Fruit fly (Drosophila melanogaster): Measurements from ENCODE around the gene IntS2.

The IntS2 gene

dm6 chrX:17697266-17697665, 40.6 kb upstream of the IntS2 start:
- no peak for TF ChIP-seq net (GFP tag; optimal IDR thresholded peaks at IDR 0.05)
- TF ChIP-seq ss (GFP tag; optimal IDR thresholded peaks at IDR 0.05), result peak in 1 of 2 experiments; percentile 14
- no peak for TF ChIP-seq CG8319 (GFP tag; optimal IDR thresholded peaks at IDR 0.05)
- TF ChIP-seq CG31627 (GFP tag; optimal IDR thresholded peaks at IDR 0.05), result peak; percentile 16
- TF ChIP-seq CG11762 (GFP tag; optimal IDR thresholded peaks at IDR 0.05; ENCODE audit: insufficient read depth), result no peak
- peak; percentile 66 for TF ChIP-seq Eip78C (GFP tag)
- TF ChIP-seq CG3919 (GFP tag; optimal IDR thresholded peaks at IDR 0.05), result no peak
- TF ChIP-seq spab (GFP tag; optimal IDR thresholded peaks at IDR 0.05), result no peak
- TF ChIP-seq CG10669 (GFP tag; optimal IDR thresholded peaks at IDR 0.05), result peak; percentile 14
- TF ChIP-seq acj6 (GFP tag; optimal IDR thresholded peaks at IDR 0.05), result no peak
- TF ChIP-seq CG6163 (GFP tag; IDR thresholded peaks at IDR 0.05), result 0 out of 3 replicates have a peak, but pooled peaks have one; percentile 24
- peak; percentile 50 for TF ChIP-seq svp (GFP tag)
- no peak for TF ChIP-seq CG11902 (GFP tag; optimal IDR thresholded peaks at IDR 0.05)
- TF ChIP-seq achi (GFP tag; optimal IDR thresholded peaks at IDR 0.05), result no peak
- no peak for TF ChIP-seq eg (GFP tag; IDR thresholded peaks at IDR 0.05)

DNA sequence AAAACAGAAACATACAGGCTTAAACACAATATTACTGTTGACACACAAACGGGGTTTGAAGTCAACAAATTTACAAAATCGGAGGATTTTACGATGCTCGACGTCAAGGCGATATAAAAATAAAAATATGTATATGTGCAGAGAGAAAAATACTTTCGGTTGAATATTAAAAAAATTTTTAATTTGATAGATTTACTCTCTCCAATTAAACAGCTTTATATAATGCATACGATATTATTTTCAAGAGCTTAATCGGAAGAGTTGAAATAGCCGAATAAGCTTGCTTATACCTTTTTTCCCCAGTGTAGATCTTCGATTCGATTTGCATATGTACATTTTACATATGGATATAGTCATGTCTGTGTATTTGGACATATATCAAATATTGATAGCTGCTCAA, 40.0 kb upstream of the IntS2 start:
- peak; percentile 40 for TF ChIP-seq fkh (GFP tag; optimal IDR thresholded peaks at IDR 0.05)
- no peak for TF ChIP-seq CG4318 (GFP tag; optimal IDR thresholded peaks at IDR 0.05)
- peak; percentile 8 for TF ChIP-seq CG3032 (tag; optimal IDR thresholded peaks at IDR 0.05)
- TF ChIP-seq lz (GFP tag; optimal IDR thresholded peaks at IDR 0.05), result peak; percentile 54
- TF ChIP-seq Ets96B (tag; optimal IDR thresholded peaks at IDR 0.05), result no peak
- TF ChIP-seq Met (GFP tag; optimal IDR thresholded peaks at IDR 0.05), result peak; percentile 53
- peak; percentile 39; the same call in 1 of the 3 replicates for TF ChIP-seq CG6163 (GFP tag; IDR thresholded peaks at IDR 0.05)
- peak; percentile 32 for TF ChIP-seq cyc (GFP tag; optimal IDR thresholded peaks at IDR 0.05)
- peak; percentile 18 for TF ChIP-seq CG34406 (GFP tag; optimal IDR thresholded peaks at IDR 0.05)
- no peak for TF ChIP-seq achi (GFP tag; optimal IDR thresholded peaks at IDR 0.05)
- TF ChIP-seq Eip75B (GFP tag; optimal IDR thresholded peaks at IDR 0.05), result peak; percentile 28
- TF ChIP-seq esn (GFP tag; optimal IDR thresholded peaks at IDR 0.05), result peak; percentile 73
- no peak for TF ChIP-seq spab (GFP tag; optimal IDR thresholded peaks at IDR 0.05)
- TF ChIP-seq CG3919 (GFP tag; optimal IDR thresholded peaks at IDR 0.05), result no peak
- peak; percentile 66 for TF ChIP-seq svp (GFP tag)
- peak; percentile 27 for TF ChIP-seq Hr39 (GFP tag; optimal IDR thresholded peaks at IDR 0.05)
- TF ChIP-seq Sox14 (GFP tag; optimal IDR thresholded peaks at IDR 0.05), result peak; percentile 20
- no peak for TF ChIP-seq CG7368 (GFP tag; optimal IDR thresholded peaks at IDR 0.05)
- TF ChIP-seq Hr4 (GFP tag; optimal IDR thresholded peaks at IDR 0.05), result peak; percentile 15
- TF ChIP-seq CG10631 (GFP tag; optimal IDR thresholded peaks at IDR 0.05), result peak; percentile 45
- TF ChIP-seq CG9139 (GFP tag; optimal IDR thresholded peaks at IDR 0.05), result no peak
- TF ChIP-seq net (GFP tag; optimal IDR thresholded peaks at IDR 0.05), result peak; percentile 9
- peak; percentile 1 for TF ChIP-seq pdm3 (GFP tag; optimal IDR thresholded peaks at IDR 0.05)
- peak; percentile 46 for TF ChIP-seq CG31627 (GFP tag; optimal IDR thresholded peaks at IDR 0.05)
- TF ChIP-seq Smox (GFP tag; optimal IDR thresholded peaks at IDR 0.05), result peak; percentile 48
- TF ChIP-seq fd59A (GFP tag; optimal IDR thresholded peaks at IDR 0.05), result no peak
- peak; percentile 49 for TF ChIP-seq topi (GFP tag; optimal IDR thresholded peaks at IDR 0.05)
- no peak for TF ChIP-seq CG10669 (GFP tag; optimal IDR thresholded peaks at IDR 0.05)
- TF ChIP-seq CG8632 (GFP tag; optimal IDR thresholded peaks at IDR 0.05), result peak; percentile 13
- peak; percentile 77 for TF ChIP-seq Eip78C (GFP tag)
- TF ChIP-seq salr (GFP tag; optimal IDR thresholded peaks at IDR 0.05), result no peak
- TF ChIP-seq CG32006 (GFP tag; optimal IDR thresholded peaks at IDR 0.05), result peak; percentile 4
- TF ChIP-seq eg (GFP tag; IDR thresholded peaks at IDR 0.05), result peak; percentile 48; the same call in 1 of the 3 replicates
- TF ChIP-seq OdsH (GFP tag; optimal IDR thresholded peaks at IDR 0.05), result peak; percentile 17

DNA sequence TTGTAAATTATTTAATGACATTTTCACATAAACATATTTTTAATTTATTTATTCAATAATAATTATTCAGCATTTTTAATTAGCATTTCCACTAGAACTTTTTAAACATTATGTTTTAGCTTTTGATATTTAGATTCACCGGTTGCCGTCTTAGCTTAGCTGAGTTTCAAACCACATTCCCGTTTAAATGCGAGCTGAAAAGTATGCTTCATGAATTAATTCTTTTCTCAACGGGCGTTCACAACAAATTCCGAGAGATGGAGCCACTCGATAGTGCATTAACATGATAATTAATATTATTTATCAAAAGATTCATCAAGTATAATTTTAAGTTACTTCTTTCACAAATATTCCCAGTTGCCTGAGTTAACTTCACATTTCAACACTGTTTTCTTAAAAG, 39.0 kb upstream of the IntS2 start:
- TF ChIP-seq pdm3 (GFP tag; optimal IDR thresholded peaks at IDR 0.05) (no peak), Eip78C (GFP tag) (peak; percentile 30), CG11762 (GFP tag; optimal IDR thresholded peaks at IDR 0.05; ENCODE audit: insufficient read depth) (no peak)

Measured in whole organism, prepupa.